6 worm cellular contexts compared by ENCODE assay signal in the genomic region with DNA sequence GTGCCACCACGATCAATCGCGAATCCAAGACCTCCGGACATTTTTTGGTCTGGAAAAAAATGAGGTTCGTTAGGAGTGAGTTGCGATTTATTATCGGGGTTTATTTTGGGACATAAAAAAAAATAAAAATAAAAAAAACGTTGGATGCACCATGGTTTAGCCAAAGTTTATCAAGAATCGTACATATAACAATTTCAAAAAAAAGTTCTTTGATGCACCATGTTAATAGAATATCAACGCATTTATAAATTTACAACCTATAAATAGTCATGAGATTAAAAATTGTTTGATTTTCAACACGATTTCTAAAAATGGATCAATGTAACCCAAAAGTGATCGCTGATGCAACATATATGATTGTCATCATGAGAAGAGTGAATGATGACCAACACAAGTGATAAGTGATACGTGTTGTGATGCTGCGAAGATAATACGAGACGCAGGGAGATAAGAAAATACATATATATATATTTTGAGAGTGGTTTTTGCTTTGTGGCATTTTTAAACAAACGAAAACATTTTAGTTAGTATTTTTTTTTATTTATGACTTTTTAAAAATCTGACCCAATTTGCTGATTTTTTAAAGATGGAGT.
A peak's percentile ranks its signal among the peaks of the same experiment; 100 is the strongest.
TF ChIP-seq lines count a peak whose summit lies in the region.

A gene (minus strand): TSS at position 51 of the 593 bp plus-strand sequence.

TF ChIP-seq in whole organism, L1 larva, 84 proteins besides CTCF, POLR2A, EP300 and RAD21:
- TF ChIP-seq blmp-1 (tag; optimal IDR thresholded peaks at IDR 0.05; lab: Kevin White, UChicago) (peak; percentile 24), snu-23 (GFP tag; optimal IDR thresholded peaks at IDR 0.05; lab: Kevin White, UChicago) (peak; percentile 13), nhr-84 (tag; optimal IDR thresholded peaks at IDR 0.05; lab: Kevin White, UChicago) (no peak), elt-3 (tag; optimal IDR thresholded peaks at IDR 0.05; lab: Kevin White, UChicago) (peak in 1 of 6 experiments; percentile 36), nhr-20 (tag; optimal IDR thresholded peaks at IDR 0.05; lab: Kevin White, UChicago) (peak; percentile 29), pag-3 (tag; optimal IDR thresholded peaks at IDR 0.05; lab: Kevin White, UChicago; ENCODE audit: borderline replicate concordance, insufficient read depth) (no peak), lin-35 (GFP tag; optimal IDR thresholded peaks at IDR 0.05; lab: Kevin White, UChicago) (peak in 1 of 2 experiments; percentile 17), lin-14 (GFP tag; optimal IDR thresholded peaks at IDR 0.05; lab: Kevin White, UChicago) (peak; percentile 14), dpl-1 (GFP tag; optimal IDR thresholded peaks at IDR 0.05; lab: Kevin White, UChicago) (no peak), elt-2 (tag; optimal IDR thresholded peaks at IDR 0.05; lab: Kevin White, UChicago) (peak; percentile 1), efl-1 (optimal IDR thresholded peaks at IDR 0.05; lab: Kevin White, UChicago) (no peak), efl-1 (GFP tag; optimal IDR thresholded peaks at IDR 0.05 in 1 of 2; lab: Kevin White, UChicago) (peak in 1 of 2 experiments; percentile 12)

TF ChIP-seq in whole organism, L2 larva, 48 proteins besides CTCF, POLR2A, EP300 and RAD21:
- TF ChIP-seq skn-1 (tag; optimal IDR thresholded peaks at IDR 0.05; lab: Kevin White, UChicago) = peak; percentile 84
- TF ChIP-seq sem-4 (tag; optimal IDR thresholded peaks at IDR 0.05; lab: Kevin White, UChicago) = no peak
- no peak for TF ChIP-seq nhr-21 (tag; optimal IDR thresholded peaks at IDR 0.05; lab: Kevin White, UChicago)
- TF ChIP-seq elt-1 (tag; optimal IDR thresholded peaks at IDR 0.05; lab: Kevin White, UChicago) = no peak
- TF ChIP-seq C34F6.9 (tag; optimal IDR thresholded peaks at IDR 0.05; lab: Kevin White, UChicago) = no peak
- no peak for TF ChIP-seq nhr-25 (tag; optimal IDR thresholded peaks at IDR 0.05; lab: Kevin White, UChicago)
- no peak for TF ChIP-seq ztf-1 (GFP tag; conservative IDR thresholded peaks at IDR 0.05; lab: Robert Waterston, UW)
- TF ChIP-seq mbf-1 (tag; optimal IDR thresholded peaks at IDR 0.05; lab: Kevin White, UChicago) = no peak
- TF ChIP-seq lin-39 (tag; optimal IDR thresholded peaks at IDR 0.05; lab: Kevin White, UChicago) = no peak
- TF ChIP-seq blmp-1 (tag; optimal IDR thresholded peaks at IDR 0.05; lab: Kevin White, UChicago; ENCODE audit: insufficient read depth) = no peak
- peak; percentile 49 for TF ChIP-seq fos-1 (tag; optimal IDR thresholded peaks at IDR 0.05; lab: Kevin White, UChicago)
- no peak for TF ChIP-seq ztf-11 (tag; optimal IDR thresholded peaks at IDR 0.05; lab: Kevin White, UChicago)
- TF ChIP-seq unc-62 (GFP tag; optimal IDR thresholded peaks at IDR 0.05; lab: Kevin White, UChicago) = no peak
- no peak for TF ChIP-seq nhr-237 (tag; optimal IDR thresholded peaks at IDR 0.05; lab: Kevin White, UChicago)
TF ChIP-seq in whole organism, L2 larva: peak in this region for 2.

TF ChIP-seq in whole organism, L3 larva, 47 proteins besides CTCF, POLR2A, EP300 and RAD21:
- peak; percentile 89 for TF ChIP-seq skn-1 (tag; optimal IDR thresholded peaks at IDR 0.05; lab: Kevin White, UChicago)
- no peak for TF ChIP-seq nhr-25 (tag; optimal IDR thresholded peaks at IDR 0.05; lab: Kevin White, UChicago)
- TF ChIP-seq elt-2 (tag; optimal IDR thresholded peaks at IDR 0.05; lab: Kevin White, UChicago) = peak; percentile 60
- no peak for TF ChIP-seq ztf-11 (tag; optimal IDR thresholded peaks at IDR 0.05; lab: Kevin White, UChicago)
- no peak for TF ChIP-seq egl-27 (tag; optimal IDR thresholded peaks at IDR 0.05; lab: Kevin White, UChicago)
- no peak for TF ChIP-seq fos-1 (tag; optimal IDR thresholded peaks at IDR 0.05; lab: Kevin White, UChicago)
- TF ChIP-seq fkh-10 (GFP tag; optimal IDR thresholded peaks at IDR 0.05; lab: Kevin White, UChicago) = no peak
- no peak for TF ChIP-seq zag-1 (tag; optimal IDR thresholded peaks at IDR 0.05; lab: Kevin White, UChicago)
- no peak for TF ChIP-seq jun-1 (tag; optimal IDR thresholded peaks at IDR 0.05; lab: Kevin White, UChicago)
- TF ChIP-seq lin-39 (tag; optimal IDR thresholded peaks at IDR 0.05; lab: Kevin White, UChicago) = no peak
- TF ChIP-seq R02D3.7 (tag; optimal IDR thresholded peaks at IDR 0.05; lab: Kevin White, UChicago) = no peak
TF ChIP-seq in whole organism, L3 larva: peak in this region for 2.

TF ChIP-seq in whole organism, L4 larva, 104 proteins besides CTCF, POLR2A, EP300 and RAD21 (continues in another document):
- TF ChIP-seq lir-3 (tag; optimal IDR thresholded peaks at IDR 0.05; lab: Kevin White, UChicago) (no peak), dve-1 (tag; optimal IDR thresholded peaks at IDR 0.05; lab: Kevin White, UChicago; ENCODE audit: insufficient read depth) (peak; percentile 54), unc-62 (GFP tag; optimal IDR thresholded peaks at IDR 0.05 in 1 of 2; lab: Kevin White, UChicago) (peak in 1 of 2 experiments; percentile 19), unc-62 (tag; optimal IDR thresholded peaks at IDR 0.05; lab: Kevin White, UChicago) (no peak), dmd-6 (GFP tag; IDR thresholded peaks at IDR 0.05; lab: Robert Waterston, UW) (peak; percentile 16; the same call in 1 of the 2 replicates), egl-43 (GFP tag; IDR thresholded peaks at IDR 0.05; lab: Robert Waterston, UW) (no peak), vab-7 (GFP tag; IDR thresholded peaks at IDR 0.05; lab: Robert Waterston, UW) (no peak), hlh-30 (tag; optimal IDR thresholded peaks at IDR 0.05; lab: Kevin White, UChicago; ENCODE audit: insufficient read depth) (peak; percentile 85), arid-1 (GFP tag; conservative IDR thresholded peaks at IDR 0.05; lab: Robert Waterston, UW) (no peak), mep-1 (tag; optimal IDR thresholded peaks at IDR 0.05; lab: Kevin White, UChicago) (no peak), saeg-2 (GFP tag; IDR thresholded peaks at IDR 0.05; lab: Robert Waterston, UW) (no peak), tra-1 (GFP tag; IDR thresholded peaks at IDR 0.05; lab: Robert Waterston, UW) (no peak), ZK337.2 (GFP tag; IDR thresholded peaks at IDR 0.05; lab: Robert Waterston, UW) (no peak), lin-13 (GFP tag; optimal IDR thresholded peaks at IDR 0.05; lab: Kevin White, UChicago) (no peak), lsy-2 (tag; optimal IDR thresholded peaks at IDR 0.05; lab: Kevin White, UChicago) (no peak), ceh-62 (tag; optimal IDR thresholded peaks at IDR 0.05; lab: Kevin White, UChicago) (no peak), hlh-11 (tag; optimal IDR thresholded peaks at IDR 0.05; lab: Kevin White, UChicago) (peak; percentile 45)

TF ChIP-seq in whole organism, late embryonic, 69 proteins besides CTCF, POLR2A, EP300 and RAD21:
- no peak for TF ChIP-seq mec-3 (tag; optimal IDR thresholded peaks at IDR 0.05; lab: Kevin White, UChicago; ENCODE audit: borderline replicate concordance)
- TF ChIP-seq elt-2 (tag; optimal IDR thresholded peaks at IDR 0.05; lab: Kevin White, UChicago) = peak; percentile 63

TF ChIP-seq in whole organism, young adult, 124 proteins besides CTCF, POLR2A, EP300 and RAD21:
- TF ChIP-seq lin-35 (GFP tag; optimal IDR thresholded peaks at IDR 0.05; lab: Kevin White, UChicago) = no peak
- peak in 1 of 2 experiments; percentile 5 for TF ChIP-seq let-607 (tag; optimal IDR thresholded peaks at IDR 0.05; lab: Kevin White, UChicago)
- TF ChIP-seq nhr-80 (tag; optimal IDR thresholded peaks at IDR 0.05; lab: Kevin White, UChicago) = peak; percentile 33
